Worm (Caenorhabditis elegans) whole organism, L2 larva: ENCODE measurements around the gene F53C3.6.

Source experiments
- C34F6.9 ChIP-seq: fragments of 150-350 bp; optimal IDR thresholded peaks from 2 replicates; lab custom pipeline; 2014; ENCODE audit warnings: missing biosample characterization, missing genetic modification characterization
- R02D3.7 ChIP-seq: fragments of 150-350 bp; optimal IDR thresholded peaks from 2 replicates; lab custom pipeline; 2014; ENCODE audit warnings: missing biosample characterization, missing genetic modification characterization
- Y55F3AM.14 ChIP-seq: fragments of 200-800 bp; sonication (Bioruptor generic); optimal IDR thresholded peaks from 2 replicates; lab custom pipeline; 2018; ENCODE audit warnings: mild to moderate bottlenecking, missing genetic modification characterization, missing compliant biosample characterization
- ZK546.5 ChIP-seq: sonication (generic microtip); optimal IDR thresholded peaks from 2 replicates; lab custom pipeline; 2017; ENCODE audit warnings: missing biosample characterization, missing genetic modification characterization
- alr-1 ChIP-seq: fragments of 150-350 bp; optimal IDR thresholded peaks from 2 replicates; lab custom pipeline; 2014; ENCODE audit warnings: missing biosample characterization, missing genetic modification characterization
- aly-2 ChIP-seq: fragments of 150-350 bp; optimal IDR thresholded peaks from 2 replicates; lab custom pipeline; 2014; ENCODE audit warnings: missing biosample characterization, missing genetic modification characterization
- ama-1 ChIP-seq: fragments of 150-350 bp; optimal IDR thresholded peaks from 2 replicates; lab custom pipeline; 2018; ENCODE audit warnings: inconsistent platforms
- ceh-16 ChIP-seq: fragments of 150-350 bp; optimal IDR thresholded peaks from 2 replicates; lab custom pipeline; 2014; ENCODE audit warnings: missing biosample characterization, missing genetic modification characterization
- crh-2 ChIP-seq: sonication (generic microtip); optimal IDR thresholded peaks from 2 replicates; lab custom pipeline; 2017; ENCODE audit warnings: missing biosample characterization, missing genetic modification characterization
- dmd-4 ChIP-seq: sonication (generic microtip); optimal IDR thresholded peaks from 2 replicates; lab custom pipeline; 2017; ENCODE audit warnings: missing biosample characterization, missing genetic modification characterization
- egl-27 ChIP-seq: sonication (generic microtip); optimal IDR thresholded peaks from 3 replicates; lab custom pipeline; 2017; ENCODE audit warnings: missing biosample characterization, missing genetic modification reagents, missing genetic modification characterization
- elt-1 ChIP-seq: fragments of 150-350 bp; optimal IDR thresholded peaks from 2 replicates; lab custom pipeline; 2014; ENCODE audit warnings: missing biosample characterization, missing genetic modification characterization
- elt-3 ChIP-seq: sonication (generic microtip); optimal IDR thresholded peaks from 2 replicates; lab custom pipeline; 2017; ENCODE audit warnings: missing biosample characterization, missing genetic modification characterization
- fos-1 ChIP-seq: fragments of 150-350 bp; optimal IDR thresholded peaks from 2 replicates; lab custom pipeline; 2014; ENCODE audit warnings: missing biosample characterization, missing genetic modification characterization
- lin-11 ChIP-seq: fragments of 150-350 bp; sonication (generic microtip); optimal IDR thresholded peaks from 2 replicates; lab custom pipeline; 2014; ENCODE audit warnings: missing biosample characterization, missing genetic modification characterization, inconsistent platforms, mixed read lengths
- lin-13 ChIP-seq: fragments of 150-350 bp; optimal IDR thresholded peaks from 2 replicates; lab custom pipeline; 2014; ENCODE audit warnings: missing biosample characterization, missing genetic modification reagents, missing genetic modification characterization
- lin-39 ChIP-seq: fragments of 150-350 bp; optimal IDR thresholded peaks from 2 replicates; lab custom pipeline; 2014; ENCODE audit warnings: missing biosample characterization, missing genetic modification reagents, missing genetic modification characterization
- lsy-2 ChIP-seq, 2 experiments: fragments of 150-350 bp in 1 of 2; sonication (generic microtip) in 1 of 2; optimal IDR thresholded peaks; 2 replicates each; lab custom pipeline; 2014 to 2017; ENCODE audit warnings: missing biosample characterization in 2 of 2, missing genetic modification characterization in 2 of 2
- mbf-1 ChIP-seq: sonication (generic microtip); optimal IDR thresholded peaks from 2 replicates; lab custom pipeline; 2017; ENCODE audit warnings: missing biosample characterization, missing genetic modification characterization
- mdl-1 ChIP-seq, 2 experiments: fragments of 150-350 bp in 1 of 2; sonication (generic microtip) in 1 of 2; optimal IDR thresholded peaks; 2 replicates each; lab custom pipeline; 2017; ENCODE audit warnings: missing biosample characterization in 2 of 2, missing genetic modification characterization in 2 of 2
- nhr-10 ChIP-seq: sonication (generic microtip); optimal IDR thresholded peaks from 2 replicates; lab custom pipeline; 2017; ENCODE audit warnings: missing biosample characterization, missing genetic modification characterization
- nhr-11 ChIP-seq: fragments of 150-350 bp; optimal IDR thresholded peaks from 2 replicates; lab custom pipeline; 2014; ENCODE audit warnings: missing biosample characterization, missing genetic modification characterization
- nhr-21 ChIP-seq: fragments of 150-350 bp; optimal IDR thresholded peaks from 2 replicates; lab custom pipeline; 2014; ENCODE audit warnings: missing biosample characterization, missing genetic modification characterization
- nhr-23 ChIP-seq: fragments of 150-350 bp; optimal IDR thresholded peaks from 2 replicates; lab custom pipeline; 2014; ENCODE audit warnings: missing biosample characterization, missing genetic modification reagents, missing genetic modification characterization
- nhr-237 ChIP-seq: fragments of 150-350 bp; optimal IDR thresholded peaks from 2 replicates; lab custom pipeline; 2014; ENCODE audit warnings: missing biosample characterization, missing genetic modification characterization
- nhr-6 ChIP-seq: fragments of 150-350 bp; optimal IDR thresholded peaks from 2 replicates; lab custom pipeline; 2014; ENCODE audit warnings: missing biosample characterization, missing genetic modification characterization
- sem-4 ChIP-seq: fragments of 150-350 bp; optimal IDR thresholded peaks from 2 replicates; lab custom pipeline; 2014; ENCODE audit warnings: missing biosample characterization, missing genetic modification reagents, missing genetic modification characterization
- skn-1 ChIP-seq: sonication (generic microtip); optimal IDR thresholded peaks from 2 replicates; lab custom pipeline; 2017; ENCODE audit warnings: missing biosample characterization, missing genetic modification characterization
- sma-3 ChIP-seq: sonication (generic microtip); optimal IDR thresholded peaks from 2 replicates; lab custom pipeline; 2016; ENCODE audit warnings: missing genetic modification reagents, missing genetic modification characterization, missing compliant biosample characterization
- sma-9 ChIP-seq, 2 experiments: fragments of 150-350 bp in 1 of 2; sonication (generic microtip) in 1 of 2; optimal IDR thresholded peaks; 2 replicates each; lab custom pipeline; 2014 to 2016; ENCODE audit warnings: missing genetic modification characterization in 2 of 2, mild to moderate bottlenecking in 1 of 2, missing biosample characterization in 1 of 2, missing compliant biosample characterization in 1 of 2, missing genetic modification reagents in 1 of 2, moderate library complexity in 1 of 2
- snpc-4 ChIP-seq: fragments of 150-350 bp; optimal IDR thresholded peaks from 2 replicates; lab custom pipeline; 2014; ENCODE audit warnings: missing biosample characterization, missing genetic modification characterization
- unc-39 ChIP-seq: fragments of 150-350 bp; optimal IDR thresholded peaks from 2 replicates; lab custom pipeline; 2014; ENCODE audit warnings: missing biosample characterization, missing genetic modification characterization
- unc-55 ChIP-seq: fragments of 150-350 bp; sonication (generic microtip); optimal IDR thresholded peaks from 3 replicates; lab custom pipeline; 2014; ENCODE audit warnings: missing biosample characterization, missing genetic modification reagents, missing genetic modification characterization
- unc-62 ChIP-seq: fragments of 150-350 bp; optimal IDR thresholded peaks from 2 replicates; lab custom pipeline; 2014; ENCODE audit warnings: missing biosample characterization, missing genetic modification reagents, missing genetic modification characterization
- zag-1 ChIP-seq: fragments of 150-350 bp; optimal IDR thresholded peaks from 2 replicates; lab custom pipeline; 2014; ENCODE audit warnings: missing biosample characterization, missing genetic modification characterization
- ztf-1 ChIP-seq: fragments of 200-800 bp; sonication (Bioruptor generic); conservative IDR thresholded peaks from 2 replicates; pipeline ENCODE4 v1.3.6; 2022; ENCODE audit warnings: missing genetic modification characterization, missing compliant biosample characterization
- ztf-4 ChIP-seq: fragments of 150-350 bp; optimal IDR thresholded peaks from 2 replicates; lab custom pipeline; 2014; ENCODE audit warnings: missing biosample characterization, missing genetic modification characterization

The F53C3.6 gene

DNA sequence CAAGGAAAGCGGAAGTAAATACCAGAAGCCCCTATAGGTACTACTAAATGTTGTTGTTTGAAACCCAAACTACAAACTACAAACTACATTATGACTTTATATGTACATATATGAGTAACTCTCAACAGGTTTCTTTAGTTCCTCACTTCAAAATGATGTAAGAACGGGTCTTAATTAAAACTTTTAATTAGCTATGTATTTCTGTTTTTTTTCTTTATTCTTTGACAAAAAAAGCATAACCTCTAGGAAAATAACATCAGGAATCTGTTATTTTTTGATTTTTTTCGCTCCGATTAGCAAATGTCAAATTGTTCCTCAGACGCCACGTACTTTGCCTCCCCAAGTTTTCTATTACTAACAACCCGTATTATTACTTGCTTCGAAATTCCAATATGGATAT is 19.6 kb upstream of the F53C3.6 start, which contains the start of gene srh-250:
Gene srh-250, plus strand, starts transcription at position 301 of the 400 bp plus-strand sequence.
- TF ChIP-seq nhr-6: no peak
- TF ChIP-seq Y55F3AM.14 (GFP tag; lab: Kevin White, UChicago): no peak
- no peak for TF ChIP-seq snpc-4 (tag; lab: Kevin White, UChicago)
- no peak for TF ChIP-seq ZK546.5 (tag; lab: Kevin White, UChicago)
- TF ChIP-seq elt-3: no peak
- TF ChIP-seq aly-2 (tag; lab: Kevin White, UChicago): no peak
- no peak for TF ChIP-seq sem-4 (tag; lab: Kevin White, UChicago)
- TF ChIP-seq fos-1 (tag; lab: Kevin White, UChicago): no peak
- TF ChIP-seq ztf-1 (GFP tag; lab: Robert Waterston, UW): no peak
- no peak for TF ChIP-seq R02D3.7
- TF ChIP-seq mdl-1 (tag; optimal IDR thresholded peaks at IDR 0.05; lab: Kevin White, UChicago): no peak
- no peak for TF ChIP-seq ztf-4 (tag; lab: Kevin White, UChicago)
- TF ChIP-seq, all 48 proteins: peak for 0

ce11 chrII:3879945-3880344 is 18.0 kb upstream of the F53C3.6 start, which contains the start of gene nhr-166:
nhr-166 (plus strand) TSS chrII:3880245.
- no peak for TF ChIP-seq elt-1 (tag; lab: Kevin White, UChicago)
- no peak for TF ChIP-seq egl-27
- TF ChIP-seq ztf-4 (tag; lab: Kevin White, UChicago): no peak
- no peak for TF ChIP-seq nhr-237 (tag; lab: Kevin White, UChicago)

DNA sequence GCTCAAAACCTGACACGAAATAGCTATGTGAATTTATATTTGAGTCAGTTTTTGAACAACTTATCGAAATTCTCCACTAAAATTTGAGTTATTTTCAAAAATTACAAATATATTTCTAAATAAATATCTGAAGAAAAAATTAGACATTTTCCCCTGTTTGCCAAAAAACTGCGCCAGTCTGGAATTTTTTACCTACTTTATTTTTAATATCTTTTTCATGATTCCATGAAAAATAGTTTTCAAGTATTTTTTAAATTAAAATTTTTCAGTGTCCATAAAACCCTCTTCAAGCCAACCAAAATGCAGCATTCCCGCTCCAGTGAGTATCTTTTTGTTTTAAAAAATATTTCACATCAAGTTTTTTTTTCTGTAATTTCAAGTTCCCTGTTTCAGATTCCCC is 6.8 kb upstream of the F53C3.6 start, which contains the start of gene F53C3.8:
Gene F53C3.8, plus strand, starts transcription at position 301 of the 400 bp plus-strand sequence.
- TF ChIP-seq nhr-21 (tag; lab: Kevin White, UChicago) (no peak), Y55F3AM.14 (GFP tag; lab: Kevin White, UChicago) (no peak), dmd-4 (tag; lab: Kevin White, UChicago) (no peak), unc-55 (GFP tag; lab: Kevin White, UChicago) (no peak), lin-39 (tag; lab: Kevin White, UChicago) (no peak), sma-9 (GFP tag; optimal IDR thresholded peaks at IDR 0.05; lab: Kevin White, UChicago) (no peak), sma-9 (tag; optimal IDR thresholded peaks at IDR 0.05; lab: Kevin White, UChicago) (no peak), lsy-2 (tag; optimal IDR thresholded peaks at IDR 0.05; lab: Kevin White, UChicago) (no peak), mdl-1 (tag; optimal IDR thresholded peaks at IDR 0.05; lab: Kevin White, UChicago) (no peak), nhr-23 (no peak), skn-1 (tag; lab: Kevin White, UChicago) (no peak), alr-1 (no peak), sma-3 (GFP tag; lab: Kevin White, UChicago) (no peak), lin-11 (tag; lab: Kevin White, UChicago) (no peak), ceh-16 (tag; lab: Kevin White, UChicago) (no peak), unc-62 (GFP tag; lab: Kevin White, UChicago) (no peak)

- TF ChIP-seq nhr-11 (tag; lab: Kevin White, UChicago) (no peak), egl-27 (no peak), sma-9 (GFP tag; optimal IDR thresholded peaks at IDR 0.05; lab: Kevin White, UChicago) (no peak), sma-9 (tag; optimal IDR thresholded peaks at IDR 0.05; lab: Kevin White, UChicago) (no peak), C34F6.9 (tag; lab: Kevin White, UChicago) (no peak), R02D3.7 (no peak), snpc-4 (tag; lab: Kevin White, UChicago) (no peak), unc-55 (GFP tag; lab: Kevin White, UChicago) (no peak), nhr-10 (tag; lab: Kevin White, UChicago) (no peak), unc-39 (tag; lab: Kevin White, UChicago) (no peak), elt-1 (tag; lab: Kevin White, UChicago) (no peak)
These were observed 4.0 kb upstream of the F53C3.6 start for ce11 chrII:3893911-3894310.

DNA sequence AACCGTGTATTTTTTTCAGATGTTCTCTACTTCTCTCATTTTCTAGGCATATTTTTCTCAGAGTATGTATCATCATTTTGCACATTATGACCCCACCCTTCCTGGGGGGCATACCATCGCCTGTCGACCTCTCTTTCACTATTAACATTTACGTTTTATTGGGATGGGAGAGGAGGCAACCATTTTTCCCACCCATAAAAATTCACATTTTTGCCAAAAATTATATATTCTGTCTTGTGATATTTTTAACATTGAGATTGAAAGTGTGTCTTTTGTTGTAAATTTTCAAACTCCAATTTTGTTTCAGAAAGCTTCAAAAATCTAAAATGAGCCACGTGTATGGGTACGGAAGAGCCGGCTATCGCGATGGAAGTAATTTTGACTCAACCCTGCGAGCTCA is 3.2 kb upstream of the F53C3.6 start, which contains the start of gene F53C3.7:
Gene F53C3.7, plus strand, starts transcription at position 301 of the 400 bp plus-strand sequence.
- TF ChIP-seq dmd-4 (tag; lab: Kevin White, UChicago) (no peak), ceh-16 (tag; lab: Kevin White, UChicago) (no peak), elt-1 (tag; lab: Kevin White, UChicago) (no peak), sma-3 (GFP tag; lab: Kevin White, UChicago) (no peak), ama-1 (lab: Kevin White, UChicago) (no peak), R02D3.7 (no peak), sma-9 (GFP tag; optimal IDR thresholded peaks at IDR 0.05; lab: Kevin White, UChicago) (no peak), sma-9 (tag; optimal IDR thresholded peaks at IDR 0.05; lab: Kevin White, UChicago) (no peak), nhr-6 (no peak), aly-2 (tag; lab: Kevin White, UChicago) (no peak), sem-4 (tag; lab: Kevin White, UChicago) (no peak), unc-39 (tag; lab: Kevin White, UChicago) (no peak), mbf-1 (tag; lab: Kevin White, UChicago) (no peak), zag-1 (tag; lab: Kevin White, UChicago) (no peak), ztf-1 (GFP tag; lab: Robert Waterston, UW) (no peak), egl-27 (no peak), lin-13 (GFP tag; lab: Kevin White, UChicago) (no peak), crh-2 (no peak)
